Worm (Caenorhabditis elegans): ENCODE measurements around the gene T21D12.7.

The T21D12.7 gene

ce11 chrIV:296849-297248, 5.6 kb upstream of the T21D12.7 start (continued):
- TF ChIP-seq nhr-48 (tag; optimal IDR thresholded peaks at IDR 0.05), result peak; percentile 66
- TF ChIP-seq php-3 (GFP tag; IDR thresholded peaks at IDR 0.05), result peak; percentile 78; the same call in 1 of the 2 replicates
- no peak for TF ChIP-seq zfp-2 (tag; optimal IDR thresholded peaks at IDR 0.05)
- TF ChIP-seq pha-4 (GFP tag; IDR thresholded peaks at IDR 0.05), result peak; percentile 20; the same call in 1 of the 2 replicates
- no peak for TF ChIP-seq pha-4 (tag; optimal IDR thresholded peaks at IDR 0.05)
- peak; percentile 38 for TF ChIP-seq nhr-102 (tag; optimal IDR thresholded peaks at IDR 0.05)
- TF ChIP-seq nhr-25 (tag; optimal IDR thresholded peaks at IDR 0.05; ENCODE audit: borderline replicate concordance, insufficient read depth), result no peak
- no peak for TF ChIP-seq ZK546.5 (tag; optimal IDR thresholded peaks at IDR 0.05)
- TF ChIP-seq egl-27 (tag; optimal IDR thresholded peaks at IDR 0.05), result no peak
- no peak for TF ChIP-seq snpc-1.2 (GFP tag; IDR thresholded peaks at IDR 0.05)
- TF ChIP-seq skn-1 (tag; optimal IDR thresholded peaks at IDR 0.05), result no peak
- TF ChIP-seq mep-1 (tag; optimal IDR thresholded peaks at IDR 0.05), result peak; percentile 23
- TF ChIP-seq zag-1 (tag; optimal IDR thresholded peaks at IDR 0.05), result no peak
- TF ChIP-seq lin-13 (GFP tag; optimal IDR thresholded peaks at IDR 0.05), result no peak
- TF ChIP-seq fos-1 (tag; optimal IDR thresholded peaks at IDR 0.05), result no peak
- no peak for TF ChIP-seq gei-8 (GFP tag; optimal IDR thresholded peaks at IDR 0.05)
- no peak for TF ChIP-seq lin-1 (GFP tag; IDR thresholded peaks at IDR 0.05)
- no peak for TF ChIP-seq spr-1 (tag; optimal IDR thresholded peaks at IDR 0.05)
- TF ChIP-seq arid-1 (GFP tag; conservative IDR thresholded peaks at IDR 0.05), result no peak
- TF ChIP-seq madf-5 (GFP tag; IDR thresholded peaks at IDR 0.05), result no peak
- no peak for TF ChIP-seq F37D6.2 (tag; optimal IDR thresholded peaks at IDR 0.05)

DNA sequence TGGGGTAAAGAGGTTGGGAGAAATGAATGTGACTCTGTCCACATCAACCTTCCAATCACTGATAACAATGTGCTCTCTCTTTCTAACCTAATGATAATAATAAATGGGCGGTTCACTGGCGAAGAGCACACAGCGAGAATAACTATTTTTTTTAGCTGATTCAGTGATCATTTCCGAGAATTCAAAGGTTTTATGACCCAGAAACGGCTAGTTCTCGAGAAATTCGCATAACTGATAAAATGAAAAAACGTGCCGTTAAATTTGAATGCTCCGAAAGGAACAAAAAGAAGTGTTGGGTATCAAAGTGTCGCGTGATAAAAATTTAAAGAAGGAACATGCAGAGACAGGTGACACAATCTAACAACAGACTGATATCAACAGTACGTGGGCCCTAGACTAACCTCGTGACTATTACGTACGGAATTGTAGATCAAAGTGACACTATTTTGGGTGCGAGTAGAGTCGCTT, 4.5 kb upstream of the T21D12.7 start:
- no peak for TF ChIP-seq jun-1 (tag; optimal IDR thresholded peaks at IDR 0.05)
- TF ChIP-seq nhr-77 (tag; optimal IDR thresholded peaks at IDR 0.05), result peak; percentile 69
- TF ChIP-seq nhr-237 (tag; optimal IDR thresholded peaks at IDR 0.05), result no peak
- peak; percentile 54 for TF ChIP-seq nhr-102 (tag; optimal IDR thresholded peaks at IDR 0.05)
- peak; percentile 89 for TF ChIP-seq hlh-11 (tag; optimal IDR thresholded peaks at IDR 0.05)
- TF ChIP-seq mep-1 (tag; optimal IDR thresholded peaks at IDR 0.05), result peak; percentile 52
- peak; percentile 39 for TF ChIP-seq gei-8 (GFP tag; optimal IDR thresholded peaks at IDR 0.05)
- peak; percentile 91 for TF ChIP-seq php-3 (GFP tag; IDR thresholded peaks at IDR 0.05)
- TF ChIP-seq zfp-3 (GFP tag; conservative IDR thresholded peaks at IDR 0.05), result peak; percentile 23; the same call in 1 of the 2 replicates
- TF ChIP-seq madf-9 (GFP tag; conservative IDR thresholded peaks at IDR 0.05), result no peak
- peak; percentile 76 for TF ChIP-seq pqm-1 (tag; optimal IDR thresholded peaks at IDR 0.05)
- no peak for TF ChIP-seq nhr-11 (tag; optimal IDR thresholded peaks at IDR 0.05)
- peak; percentile 70 for TF ChIP-seq hlh-30 (tag; optimal IDR thresholded peaks at IDR 0.05; ENCODE audit: insufficient read depth)
- no peak for TF ChIP-seq daf-16 (GFP tag; optimal IDR thresholded peaks at IDR 0.05)
- TF ChIP-seq daf-16 (tag; optimal IDR thresholded peaks at IDR 0.05), result peak; percentile 78
- 0 out of 2 replicates have a peak, but pooled peaks have one; percentile 30 for TF ChIP-seq mdt-29 (GFP tag; IDR thresholded peaks at IDR 0.05)
- peak; percentile 67 for TF ChIP-seq nhr-28 (tag; optimal IDR thresholded peaks at IDR 0.05)
- peak; percentile 17 for TF ChIP-seq T20F7.1 (GFP tag; optimal IDR thresholded peaks at IDR 0.05)
- peak; percentile 66 for TF ChIP-seq dve-1 (tag; optimal IDR thresholded peaks at IDR 0.05; ENCODE audit: insufficient read depth)
- peak in 1 of 2 experiments; percentile 18 for TF ChIP-seq mdl-1 (tag; optimal IDR thresholded peaks at IDR 0.05)
- TF ChIP-seq snpc-1.2 (GFP tag; IDR thresholded peaks at IDR 0.05), result no peak
- TF ChIP-seq mes-2 (tag; optimal IDR thresholded peaks at IDR 0.05; ENCODE audit: poor library complexity, severe bottlenecking), result no peak
- TF ChIP-seq dmd-6 (GFP tag; IDR thresholded peaks at IDR 0.05), result peak; percentile 86
- TF ChIP-seq mxl-3 (GFP tag; optimal IDR thresholded peaks at IDR 0.05), result peak; percentile 44
- TF ChIP-seq nhr-48 (tag; optimal IDR thresholded peaks at IDR 0.05), result peak; percentile 54
- 0 out of 2 replicates have a peak, but pooled peaks have one; percentile 21 for TF ChIP-seq Y75B8A.6 (GFP tag; IDR thresholded peaks at IDR 0.05)
- TF ChIP-seq saeg-2 (GFP tag; IDR thresholded peaks at IDR 0.05), result 0 out of 2 replicates have a peak, but pooled peaks have one; percentile 10
- TF ChIP-seq zip-2 (tag; optimal IDR thresholded peaks at IDR 0.05), result no peak
- TF ChIP-seq ZK546.5 (tag; optimal IDR thresholded peaks at IDR 0.05), result no peak
- TF ChIP-seq aha-1 (tag), result peak; percentile 85
- peak; percentile 49; the same call in 1 of the 2 replicates for TF ChIP-seq mxl-2 (GFP tag; conservative IDR thresholded peaks at IDR 0.05)
- TF ChIP-seq tra-1 (GFP tag; IDR thresholded peaks at IDR 0.05), result peak; percentile 60; the same call in 1 of the 2 replicates
- TF ChIP-seq unc-62 (GFP tag; optimal IDR thresholded peaks at IDR 0.05 in 1 of 2), result peak in 1 of 2 experiments; percentile 92
- no peak for TF ChIP-seq unc-62 (tag; optimal IDR thresholded peaks at IDR 0.05)
- no peak for TF ChIP-seq daf-12 (tag; optimal IDR thresholded peaks at IDR 0.05)

Data from whole organism, L4 larva.